Worm (Caenorhabditis elegans): ENCODE data around the gene dyc-1.

Gene dyc-1

DNA sequence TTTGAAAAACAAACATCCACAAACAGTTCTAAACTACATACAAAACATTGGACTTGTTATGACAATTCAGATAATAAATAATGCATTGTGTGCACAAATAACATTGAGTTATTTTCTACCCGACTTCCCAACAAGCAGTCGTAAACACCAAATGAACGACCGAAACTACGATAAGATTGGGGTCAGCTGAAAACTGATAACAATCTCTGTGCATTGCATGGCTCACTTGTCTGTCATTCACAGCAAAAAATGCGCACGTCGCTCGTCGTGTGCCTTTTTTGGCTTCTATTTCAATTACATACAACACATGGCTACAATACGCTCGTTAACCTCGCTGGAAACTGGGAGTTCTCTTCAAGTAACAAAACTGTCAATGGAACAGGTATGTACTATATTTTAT lies 21.6 kb downstream of the dyc-1 start, which contains the start of gene C33G3.4 (continued):
- TF ChIP-seq nfyb-1 (GFP tag; IDR thresholded peaks at IDR 0.05) (peak; percentile 70; the same call in 1 of the 2 replicates), let-607 (tag; optimal IDR thresholded peaks at IDR 0.05) (peak; percentile 53 to 58), madf-8 (GFP tag; conservative IDR thresholded peaks at IDR 0.05) (no peak), ztf-22 (GFP tag; optimal IDR thresholded peaks at IDR 0.05) (peak; percentile 71), hmg-20 (GFP tag; IDR thresholded peaks at IDR 0.05) (no peak), ceh-58 (GFP tag; IDR thresholded peaks at IDR 0.05) (no peak), F49E8.2 (tag; optimal IDR thresholded peaks at IDR 0.05; ENCODE audit: insufficient read depth) (no peak), ztf-28 (GFP tag; IDR thresholded peaks at IDR 0.05) (no peak), unc-62 (GFP tag; optimal IDR thresholded peaks at IDR 0.05) (peak; percentile 50), akir-1 (GFP tag; optimal IDR thresholded peaks at IDR 0.05) (no peak), ccch-3 (GFP tag; optimal IDR thresholded peaks at IDR 0.05) (no peak), egrh-3 (GFP tag; IDR thresholded peaks at IDR 0.05) (no peak), F57A8.1 (GFP tag; optimal IDR thresholded peaks at IDR 0.05) (no peak), attf-5 (GFP tag; optimal IDR thresholded peaks at IDR 0.05) (peak; percentile 3), dox-1 (GFP tag; IDR thresholded peaks at IDR 0.05) (peak; percentile 56), lin-35 (GFP tag; optimal IDR thresholded peaks at IDR 0.05) (no peak), ceh-40 (GFP tag; IDR thresholded peaks at IDR 0.05) (no peak), ztf-6 (GFP tag; IDR thresholded peaks at IDR 0.05) (no peak), madf-3 (GFP tag; IDR thresholded peaks at IDR 0.05) (no peak), ekl-4 (GFP tag; IDR thresholded peaks at IDR 0.05) (no peak), nhr-179 (tag; optimal IDR thresholded peaks at IDR 0.05) (no peak), snpc-1.3 (tag; optimal IDR thresholded peaks at IDR 0.05; ENCODE audit: insufficient read depth) (no peak)

- TF ChIP-seq cebp-1 (GFP tag; IDR thresholded peaks at IDR 0.05): no peak
- TF ChIP-seq cebp-1 (tag; optimal IDR thresholded peaks at IDR 0.05): no peak
- no peak for TF ChIP-seq B0035.1 (tag; optimal IDR thresholded peaks at IDR 0.05)
Observed at ce11 chrX:14078574-14078973, 29.2 kb downstream of the dyc-1 start, which contains the start of gene C33G3.5. C33G3.5 (minus strand) TSS chrX:14078674.

- TF ChIP-seq xnd-1 (tag; optimal IDR thresholded peaks at IDR 0.05) (no peak), gei-17 (GFP tag; optimal IDR thresholded peaks at IDR 0.05) (no peak), F57C9.4 (tag; optimal IDR thresholded peaks at IDR 0.05) (no peak), hmg-20 (GFP tag; IDR thresholded peaks at IDR 0.05) (no peak), madf-6 (GFP tag; IDR thresholded peaks at IDR 0.05) (no peak), dox-1 (GFP tag; IDR thresholded peaks at IDR 0.05) (no peak), nhr-27 (tag; optimal IDR thresholded peaks at IDR 0.05) (no peak), rcor-1 (GFP tag; IDR thresholded peaks at IDR 0.05) (no peak), snpc-4 (GFP tag; optimal IDR thresholded peaks at IDR 0.05) (no peak), snpc-4 (tag; optimal IDR thresholded peaks at IDR 0.05) (no peak), lsy-27 (tag; optimal IDR thresholded peaks at IDR 0.05; ENCODE audit: borderline replicate concordance, insufficient read depth) (no peak), Y56A3A.18 (GFP tag; IDR thresholded peaks at IDR 0.05) (no peak)
Observed at ce11 chrX:14084230-14084629, 34.9 kb downstream of the dyc-1 start, which contains the start of gene C33G3.6. C33G3.6 (minus strand) TSS chrX:14084330.

All from whole organism, young adult.